Fruit fly (Drosophila melanogaster) S2 (cell line): Measurements from ENCODE around the gene aus.

Source experiments
- CG8478 ChIP-seq: fragments of >200 bp; optimal IDR thresholded peaks from 2 replicates; lab custom pipeline; 2018
- CTCF ChIP-seq, 2 experiments: fragments of >200 bp; optimal IDR thresholded peaks; 2 replicates each; lab custom pipeline; 2018

dm6 chr3R:21349870-21350314 is 491 bp upstream of the aus start:
- TF ChIP-seq CTCF (optimal IDR thresholded peaks at IDR 0.05; lab: Kevin White, UChicago) (no peak), CG8478 (lab: Kevin White, UChicago) (no peak)
